Fruit fly (Drosophila melanogaster): ENCODE results near the gene CG31251.

The CG31251 gene

DNA sequence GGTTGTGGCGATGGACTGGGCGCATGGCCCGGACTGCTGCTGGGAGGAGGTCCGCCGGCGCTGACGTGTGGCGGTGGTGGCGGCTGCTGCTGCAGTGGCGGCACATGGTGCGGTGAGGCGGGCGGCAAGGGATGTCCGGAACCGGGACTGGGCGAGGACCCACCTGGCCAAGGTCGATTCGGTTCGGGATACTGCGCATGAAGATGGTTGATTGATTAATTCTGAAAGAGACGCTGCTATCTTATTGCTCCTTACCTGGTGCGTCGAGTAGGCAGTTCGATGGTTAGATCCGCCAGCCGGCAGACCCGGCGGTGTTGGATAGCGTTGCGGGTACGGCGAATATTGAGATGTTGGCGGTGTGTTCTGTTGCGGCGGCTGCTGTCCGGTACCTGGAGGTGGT is 23.1 kb upstream of the CG31251 start (continued):
- TF ChIP-seq zen2 (GFP tag; IDR thresholded peaks at IDR 0.05; ENCODE audit: partially characterized antibody) (no peak), CG30020 (tag; optimal IDR thresholded peaks at IDR 0.05) (no peak), CG13624 (GFP tag; optimal IDR thresholded peaks at IDR 0.05) (no peak)

DNA sequence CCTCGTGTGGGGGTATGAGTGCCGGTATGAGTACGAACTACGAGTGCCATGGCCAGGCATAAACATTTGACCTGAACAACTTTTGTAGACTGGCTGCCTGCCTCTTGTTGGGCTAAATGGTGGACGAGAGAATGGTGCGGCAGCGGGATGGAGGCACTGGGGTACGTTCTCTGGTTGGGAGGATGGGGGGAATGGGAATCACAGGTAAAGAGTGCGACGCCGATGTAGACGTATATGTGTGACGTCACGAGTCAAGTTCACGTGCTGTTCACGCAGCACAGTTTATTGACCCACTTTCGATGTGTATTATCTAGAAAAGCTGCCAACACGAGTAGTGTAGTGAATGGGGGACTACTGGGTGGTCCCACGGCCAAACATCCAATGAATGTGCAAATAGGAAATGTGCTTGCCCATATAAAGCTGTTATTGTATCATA is 22.3 kb upstream of the CG31251 start:
- TF ChIP-seq bowl (GFP tag; IDR thresholded peaks at IDR 0.05) (no peak), CG11695 (GFP tag; IDR thresholded peaks at IDR 0.05) (no peak), zen2 (GFP tag; IDR thresholded peaks at IDR 0.05; ENCODE audit: partially characterized antibody) (no peak), Hey (tag; optimal IDR thresholded peaks at IDR 0.05) (no peak), Bgb (GFP tag; IDR thresholded peaks at IDR 0.05; ENCODE audit: partially characterized antibody) (no peak), Taf1 (GFP tag; IDR thresholded peaks at IDR 0.05) (no peak), CG7987 (GFP tag; optimal IDR thresholded peaks at IDR 0.05) (peak; percentile 85), Med (GFP tag) (peak; percentile 88), gro (GFP tag; optimal IDR thresholded peaks at IDR 0.05) (no peak), CG11093 (GFP tag; IDR thresholded peaks at IDR 0.05) (no peak), Awh (GFP tag; IDR thresholded peaks at IDR 0.05) (no peak), ssp (GFP tag; IDR thresholded peaks at IDR 0.05) (no peak), disco-r (GFP tag; optimal IDR thresholded peaks at IDR 0.05) (peak; percentile 6), CG31388 (GFP tag; optimal IDR thresholded peaks at IDR 0.05) (no peak), ase (GFP tag; IDR thresholded peaks at IDR 0.05) (no peak), lmd (GFP tag; IDR thresholded peaks at IDR 0.05) (no peak), gfzf (GFP tag; optimal IDR thresholded peaks at IDR 0.05) (no peak), Doc3 (GFP tag; IDR thresholded peaks at IDR 0.05; ENCODE audit: partially characterized antibody) (no peak), kah (GFP tag; optimal IDR thresholded peaks at IDR 0.05) (no peak), Antp (GFP tag; optimal IDR thresholded peaks at IDR 0.05) (no peak), CG10543 (GFP tag; optimal IDR thresholded peaks at IDR 0.05) (peak; percentile 65), shn (GFP tag; optimal IDR thresholded peaks at IDR 0.05) (peak; percentile 12), CG7372 (GFP tag; IDR thresholded peaks at IDR 0.05) (no peak), grau (tag; optimal IDR thresholded peaks at IDR 0.05) (no peak), CG12744 (GFP tag; optimal IDR thresholded peaks at IDR 0.05) (no peak), Dad (GFP tag; optimal IDR thresholded peaks at IDR 0.05) (no peak), CkIIα-i1 (GFP tag; IDR thresholded peaks at IDR 0.05) (no peak), CG9817 (tag; optimal IDR thresholded peaks at IDR 0.05) (no peak), NC2β (GFP tag; optimal IDR thresholded peaks at IDR 0.05) (no peak), Dip3 (GFP tag; optimal IDR thresholded peaks at IDR 0.05) (no peak), CG11398 (GFP tag; optimal IDR thresholded peaks at IDR 0.05) (no peak), CG4730 (GFP tag; IDR thresholded peaks at IDR 0.05) (no peak), zen (tag; optimal IDR thresholded peaks at IDR 0.05) (no peak), caup (GFP tag; optimal IDR thresholded peaks at IDR 0.05; ENCODE audit: severe bottlenecking) (no peak), z (GFP tag; IDR thresholded peaks at IDR 0.05) (0 out of 3 replicates have a peak, but pooled peaks have one; percentile 34), CG17612 (GFP tag; IDR thresholded peaks at IDR 0.05) (no peak), CG12104 (GFP tag; optimal IDR thresholded peaks at IDR 0.05) (no peak), CG6791 (GFP tag; IDR thresholded peaks at IDR 0.05; ENCODE audit: partially characterized antibody) (no peak), fd64A (GFP tag; optimal IDR thresholded peaks at IDR 0.05) (no peak), bigmax (GFP tag; optimal IDR thresholded peaks at IDR 0.05) (no peak), emc (GFP tag; optimal IDR thresholded peaks at IDR 0.05) (no peak), corto (GFP tag; optimal IDR thresholded peaks at IDR 0.05) (no peak), CG7357 (GFP tag; IDR thresholded peaks at IDR 0.05) (no peak), CG14860 (GFP tag; IDR thresholded peaks at IDR 0.05; ENCODE audit: partially characterized antibody) (no peak), CG30020 (tag; optimal IDR thresholded peaks at IDR 0.05) (no peak), Blimp-1 (GFP tag; optimal IDR thresholded peaks at IDR 0.05) (peak; percentile 9), ab (GFP tag; optimal IDR thresholded peaks at IDR 0.05) (no peak), twi (tag; optimal IDR thresholded peaks at IDR 0.05) (no peak), MBD-R2 (GFP tag; IDR thresholded peaks at IDR 0.05) (no peak)
